Worm (Caenorhabditis elegans): Measurements from ENCODE around the gene coq-3.

DNA sequence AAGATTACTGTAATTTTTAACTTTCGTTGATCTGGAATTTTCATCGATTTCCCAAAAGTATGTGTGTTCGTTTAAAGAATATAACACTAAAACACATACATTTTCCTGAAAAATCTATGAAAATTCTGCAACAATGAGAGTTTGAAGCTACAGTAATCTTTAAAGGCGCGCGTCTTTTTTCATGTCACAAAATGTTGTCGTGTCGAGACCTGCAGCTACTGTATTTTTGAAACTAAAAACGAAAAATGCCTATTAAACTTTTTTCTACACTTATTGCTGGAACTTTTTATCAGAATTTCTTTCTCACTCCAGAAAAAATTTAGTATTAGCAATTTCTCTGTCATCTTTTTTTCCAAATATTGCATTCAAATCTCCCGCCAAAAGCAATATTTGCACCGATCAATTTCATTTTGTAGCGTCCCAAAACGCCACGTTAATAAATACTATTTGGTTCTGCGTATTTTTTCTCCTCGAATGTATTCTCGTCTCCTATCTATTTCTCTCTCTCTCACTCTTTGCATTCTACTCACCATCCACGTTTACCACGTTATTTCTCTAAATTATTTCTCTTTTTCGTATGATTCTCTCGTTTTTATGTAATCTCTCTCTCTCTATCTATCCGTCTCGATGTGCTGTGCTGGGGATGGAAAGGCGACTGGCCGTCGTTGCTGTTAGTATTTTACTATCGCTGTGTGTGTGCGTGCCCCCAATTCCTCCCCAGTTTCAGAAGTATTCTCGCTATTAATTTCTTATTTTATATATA lies 9.6 kb downstream of the coq-3 start, which contains the start of gene melo-1:
- TF ChIP-seq ceh-82 (tag; optimal IDR thresholded peaks at IDR 0.05) (no peak), nhr-10 (tag; optimal IDR thresholded peaks at IDR 0.05) (no peak), ztf-4 (tag; optimal IDR thresholded peaks at IDR 0.05) (no peak), egl-27 (tag; optimal IDR thresholded peaks at IDR 0.05) (peak; percentile 5), nhr-237 (tag; optimal IDR thresholded peaks at IDR 0.05) (no peak), peb-1 (tag; optimal IDR thresholded peaks at IDR 0.05) (no peak), aly-2 (tag; optimal IDR thresholded peaks at IDR 0.05) (no peak), elt-3 (tag; optimal IDR thresholded peaks at IDR 0.05) (no peak), mdl-1 (tag; optimal IDR thresholded peaks at IDR 0.05) (no peak)

Data from whole organism, L2 larva.